Fruit fly (Drosophila melanogaster) whole organism, embryonic: Measurements from ENCODE around the gene DnaJ-1.

Experiments
- CG10366 ChIP-seq: fragments of 200-800 bp; sonication (Bioruptor generic); IDR thresholded peaks from 2 replicates; pipeline ENCODE4 v1.3.6; 2022; ENCODE audit warnings: missing biosample characterization, missing genetic modification characterization
- ttk ChIP-seq: fragments of 200-800 bp; sonication (Bioruptor generic); IDR thresholded peaks from 2 replicates; pipeline ENCODE4 v2.1.2; 2022; ENCODE audit warnings: missing biosample characterization, missing genetic modification characterization

DNA sequence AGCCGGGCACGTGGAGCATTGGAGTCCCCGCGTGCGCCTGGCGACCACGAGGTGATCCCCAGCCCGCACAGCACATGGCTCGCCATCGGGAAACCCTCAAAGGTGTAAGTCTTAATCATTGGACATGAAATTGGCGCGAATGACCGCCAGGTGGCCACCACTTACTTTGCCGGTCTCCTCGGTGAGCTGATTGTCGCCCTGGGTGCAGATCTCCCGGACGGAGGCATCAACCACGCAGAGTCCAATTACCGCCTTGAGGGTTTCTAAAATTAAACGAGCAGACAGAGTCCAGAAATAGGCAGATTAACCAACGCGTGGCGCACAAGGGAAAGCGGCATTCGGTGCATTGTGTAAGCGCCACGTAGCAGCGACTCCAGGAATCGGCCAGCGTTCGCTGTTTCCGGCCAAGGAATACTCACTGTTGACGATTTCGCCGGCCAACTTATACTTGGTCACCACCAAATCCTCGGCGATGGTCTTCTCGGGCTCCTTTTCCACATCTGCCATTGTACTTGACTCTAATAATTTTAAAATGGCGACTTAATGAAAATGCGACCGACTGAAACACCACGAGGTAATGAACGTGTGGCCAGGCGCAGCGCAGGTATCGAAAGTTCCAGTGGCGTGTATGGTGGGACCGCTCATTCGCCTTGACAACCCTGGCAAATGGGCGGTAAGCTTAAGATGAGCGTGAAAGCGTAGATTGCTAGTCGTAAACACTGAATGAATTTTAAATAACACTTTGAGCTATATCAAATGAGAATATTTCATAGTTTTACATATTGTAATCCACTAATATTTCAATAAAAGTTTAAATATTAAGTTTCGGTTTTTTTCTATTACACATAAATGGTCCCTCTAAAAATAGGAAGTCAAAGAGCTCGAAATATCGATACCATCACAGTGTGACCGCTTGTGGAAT, 13.2 kb upstream of the DnaJ-1 start, which contains the start of gene CG10576:
- no peak for TF ChIP-seq ttk
- TF ChIP-seq CG10366 (GFP tag; lab: Robert Waterston, UW) = no peak
